Fruit fly (Drosophila melanogaster) whole organism, embryonic: ENCODE measurements around the gene Fbw5.
A peak's percentile ranks its signal among the peaks of the same experiment; 100 is the strongest.

Source experiments
- Abd-B ChIP-seq: fragments of 200-800 bp; sonication (Bioruptor generic); optimal IDR thresholded peaks from 2 replicates; lab custom pipeline; 2018; ENCODE audit warnings: missing biosample characterization, mild to moderate bottlenecking, missing genetic modification characterization, moderate library complexity
- Blimp-1 ChIP-seq: fragments of 200-800 bp; sonication (Bioruptor generic); optimal IDR thresholded peaks from 3 replicates; lab custom pipeline; 2018; ENCODE audit warnings: missing biosample characterization, missing genetic modification characterization, mild to moderate bottlenecking, moderate library complexity, missing genetic modification reagents
- BtbVII ChIP-seq: fragments of 200-800 bp; sonication (Bioruptor generic); optimal IDR thresholded peaks from 3 replicates; lab custom pipeline; 2017; ENCODE audit warnings: missing biosample characterization, mild to moderate bottlenecking, missing genetic modification characterization
- CG10366 ChIP-seq: fragments of 200-800 bp; sonication (Bioruptor generic); IDR thresholded peaks from 2 replicates; pipeline ENCODE4 v1.3.6; 2022; ENCODE audit warnings: missing biosample characterization, missing genetic modification characterization
- CG11247 ChIP-seq: fragments of 200-800 bp; sonication (Bioruptor generic); IDR thresholded peaks from 2 replicates; pipeline ENCODE4 v1.3.6; 2022; ENCODE audit warnings: missing biosample characterization, missing genetic modification characterization
- CG11456 ChIP-seq: fragments of 200-800 bp; sonication (Bioruptor generic); IDR thresholded peaks from 3 replicates; pipeline ENCODE4 v1.3.6; 2022; ENCODE audit warnings: missing biosample characterization, missing genetic modification characterization
- CG13424 ChIP-seq: fragments of 200-800 bp; sonication (Bioruptor generic); optimal IDR thresholded peaks from 2 replicates; lab custom pipeline; 2019; ENCODE audit warnings: missing biosample characterization, mild to moderate bottlenecking, missing genetic modification characterization, moderate library complexity
- CG15073 ChIP-seq: fragments of 200-800 bp; sonication (Bioruptor generic); optimal IDR thresholded peaks from 2 replicates; lab custom pipeline; 2016; ENCODE audit warnings: missing biosample characterization, missing genetic modification characterization
- CG15514 ChIP-seq: fragments of 200-800 bp; sonication (Bioruptor generic); optimal IDR thresholded peaks from 3 replicates; lab custom pipeline; 2017; ENCODE audit warnings: missing biosample characterization, missing genetic modification characterization, mild to moderate bottlenecking, moderate library complexity, missing genetic modification reagents
- CG1603 ChIP-seq: fragments of 200-800 bp; sonication (Bioruptor generic); optimal IDR thresholded peaks from 2 replicates; lab custom pipeline; 2019; ENCODE audit warnings: missing biosample characterization, mild to moderate bottlenecking, missing genetic modification characterization, moderate library complexity
- CG17328 ChIP-seq: fragments of 200-800 bp; sonication (Bioruptor generic); IDR thresholded peaks from 2 replicates; pipeline ENCODE4 v1.3.6; 2022; ENCODE audit warnings: missing biosample characterization, missing genetic modification characterization
- CG17802 ChIP-seq: fragments of 200-800 bp; sonication (Bioruptor generic); optimal IDR thresholded peaks from 2 replicates; lab custom pipeline; 2018; ENCODE audit warnings: missing biosample characterization, mild to moderate bottlenecking, missing genetic modification characterization, moderate library complexity
- CG17912 ChIP-seq: fragments of 200-800 bp; sonication (Bioruptor generic); optimal IDR thresholded peaks from 2 replicates; lab custom pipeline; 2018; ENCODE audit warnings: missing biosample characterization, mild to moderate bottlenecking, missing genetic modification characterization
- CG2120 ChIP-seq: fragments of 200-800 bp; sonication (Bioruptor generic); optimal IDR thresholded peaks from 3 replicates; lab custom pipeline; 2016; ENCODE audit warnings: missing biosample characterization, missing genetic modification characterization
- CG31365 ChIP-seq: fragments of 200-800 bp; sonication (Bioruptor generic); optimal IDR thresholded peaks from 2 replicates; lab custom pipeline; 2018; ENCODE audit warnings: missing biosample characterization, mild to moderate bottlenecking, missing genetic modification characterization
- CG8388 ChIP-seq: fragments of 200-800 bp; sonication (Bioruptor generic); optimal IDR thresholded peaks from 2 replicates; lab custom pipeline; 2019; ENCODE audit warnings: missing biosample characterization, mild to moderate bottlenecking, missing genetic modification characterization, moderate library complexity
- CG9215 ChIP-seq: fragments of 200-800 bp; sonication (Bioruptor generic); IDR thresholded peaks from 2 replicates; pipeline ENCODE4 v1.3.6; 2022; ENCODE audit warnings: missing biosample characterization, missing genetic modification characterization
- CG9727 ChIP-seq: fragments of 200-800 bp; sonication (Bioruptor generic); optimal IDR thresholded peaks from 3 replicates; lab custom pipeline; 2017; ENCODE audit warnings: missing biosample characterization, mild to moderate bottlenecking, missing genetic modification characterization
- CTCF ChIP-seq: fragments of 200-800 bp; sonication (Bioruptor generic); optimal IDR thresholded peaks from 2 replicates; lab custom pipeline; 2017; ENCODE audit warnings: missing biosample characterization, mild to moderate bottlenecking, missing genetic modification characterization, moderate library complexity
- Dbx ChIP-seq: fragments of 200-800 bp; sonication (Bioruptor generic); IDR thresholded peaks from 3 replicates; pipeline ENCODE4 v1.3.6; 2022; ENCODE audit warnings: missing biosample characterization, missing genetic modification characterization
- Elba2 ChIP-seq: fragments of 200-800 bp; sonication (Bioruptor generic); optimal IDR thresholded peaks from 3 replicates; lab custom pipeline; 2016; ENCODE audit warnings: missing biosample characterization, missing genetic modification characterization
- Ets97D ChIP-seq: fragments of 200-800 bp; sonication (Bioruptor generic); optimal IDR thresholded peaks from 3 replicates; lab custom pipeline; 2016; ENCODE audit warnings: missing biosample characterization, missing genetic modification characterization
- GATAe ChIP-seq: fragments of 200-800 bp; sonication (Bioruptor generic); conservative IDR thresholded peaks from 2 replicates; pipeline ENCODE4 v1.3.6; 2022; ENCODE audit warnings: missing biosample characterization, missing genetic modification characterization
- HLH3B ChIP-seq: fragments of 200-800 bp; sonication (Bioruptor generic); IDR thresholded peaks from 2 replicates; pipeline ENCODE4 v1.3.6; 2022; ENCODE audit warnings: missing biosample characterization, missing genetic modification characterization
- Hey ChIP-seq: fragments of 200-800 bp; sonication (Bioruptor generic); optimal IDR thresholded peaks from 3 replicates; lab custom pipeline; 2018; ENCODE audit warnings: missing biosample characterization, mild to moderate bottlenecking, missing genetic modification characterization
- Hmx ChIP-seq: fragments of 200-800 bp; sonication (Bioruptor generic); optimal IDR thresholded peaks from 2 replicates; lab custom pipeline; 2016; ENCODE audit warnings: missing biosample characterization, missing genetic modification characterization
- Hr3 ChIP-seq: fragments of 200-800 bp; sonication (Bioruptor generic); optimal IDR thresholded peaks from 3 replicates; lab custom pipeline; 2016; ENCODE audit warnings: missing biosample characterization, missing genetic modification characterization
- Mes4 ChIP-seq: fragments of 200-800 bp; sonication (Bioruptor generic); optimal IDR thresholded peaks from 2 replicates; lab custom pipeline; 2016; ENCODE audit warnings: missing biosample characterization, missing genetic modification characterization
- Sin3A ChIP-seq: fragments of >200 bp; optimal IDR thresholded peaks from 2 replicates; lab custom pipeline; 2018
- ab ChIP-seq: fragments of 200-800 bp; sonication (Bioruptor generic); optimal IDR thresholded peaks from 2 replicates; lab custom pipeline; 2016; ENCODE audit warnings: missing biosample characterization, missing genetic modification characterization
- bigmax ChIP-seq: fragments of 200-800 bp; sonication (Bioruptor generic); optimal IDR thresholded peaks from 2 replicates; lab custom pipeline; 2018; ENCODE audit warnings: missing biosample characterization, mild to moderate bottlenecking, missing genetic modification characterization
- bsh ChIP-seq, 2 experiments: fragments of 200-800 bp; sonication (Bioruptor generic); optimal IDR thresholded peaks; 2 replicates each; lab custom pipeline; 2017 to 2018; ENCODE audit warnings: mild to moderate bottlenecking in 2 of 2, missing biosample characterization in 2 of 2, missing genetic modification characterization in 2 of 2, moderate library complexity in 1 of 2
- danr ChIP-seq: fragments of 200-800 bp; sonication (Bioruptor generic); IDR thresholded peaks from 2 replicates; pipeline ENCODE4 v1.3.6; 2022; ENCODE audit warnings: missing biosample characterization, missing genetic modification characterization
- dmrt11E ChIP-seq: fragments of 200-800 bp; sonication (Bioruptor generic); optimal IDR thresholded peaks from 3 replicates; lab custom pipeline; 2018; ENCODE audit warnings: missing biosample characterization, mild to moderate bottlenecking, missing genetic modification characterization, moderate library complexity
- emc ChIP-seq: fragments of 200-800 bp; sonication (Bioruptor generic); optimal IDR thresholded peaks from 2 replicates; lab custom pipeline; 2016; ENCODE audit warnings: missing biosample characterization, missing genetic modification characterization
- gem ChIP-seq: fragments of 200-800 bp; sonication (Bioruptor generic); optimal IDR thresholded peaks from 2 replicates; lab custom pipeline; 2019; ENCODE audit warnings: missing biosample characterization, mild to moderate bottlenecking, missing genetic modification characterization, moderate library complexity
- hb ChIP-seq: fragments of 200-800 bp; sonication (Bioruptor generic); IDR thresholded peaks from 3 replicates; pipeline ENCODE4 v1.3.6; 2022; ENCODE audit warnings: missing biosample characterization, missing genetic modification characterization; ENCODE audit not compliant: partially characterized antibody
- ind ChIP-seq: fragments of 200-800 bp; sonication (Bioruptor generic); optimal IDR thresholded peaks from 3 replicates; lab custom pipeline; 2016; ENCODE audit warnings: missing biosample characterization, missing genetic modification characterization
- klu ChIP-seq: fragments of 200-800 bp; sonication (Bioruptor generic); IDR thresholded peaks from 2 replicates; pipeline ENCODE4 v1.3.6; 2022; ENCODE audit warnings: missing biosample characterization, missing genetic modification characterization
- luna ChIP-seq: fragments of 200-800 bp; sonication (Bioruptor generic); optimal IDR thresholded peaks from 2 replicates; lab custom pipeline; 2016; ENCODE audit warnings: missing biosample characterization, missing genetic modification characterization
- nau ChIP-seq: fragments of 200-800 bp; sonication (Bioruptor generic); optimal IDR thresholded peaks from 3 replicates; lab custom pipeline; 2017; ENCODE audit warnings: missing biosample characterization, mild to moderate bottlenecking, missing genetic modification characterization, missing genetic modification reagents
- prd ChIP-seq, 3 experiments: fragments of >200 bp in 2 of 3; fragments of 200-800 bp in 1 of 3; sonication (Bioruptor generic) in 1 of 3; optimal IDR thresholded peaks in 2 of 3; IDR thresholded peaks in 1 of 3; 2 replicates in 2 of 3; 3 replicates in 1 of 3; pipeline versions ENCODE4 v1.3.6 to Lab custom; 2017 to 2022; ENCODE audit warnings: missing biosample characterization in 1 of 3, missing genetic modification characterization in 1 of 3
- pros ChIP-seq: fragments of 200-800 bp; sonication (Bioruptor generic); optimal IDR thresholded peaks from 3 replicates; lab custom pipeline; 2019; ENCODE audit warnings: missing biosample characterization, mild to moderate bottlenecking, missing genetic modification characterization, moderate library complexity
- sd ChIP-seq: fragments of 200-800 bp; sonication (Bioruptor generic); optimal IDR thresholded peaks from 3 replicates; lab custom pipeline; 2018; ENCODE audit warnings: missing biosample characterization, mild to moderate bottlenecking, missing genetic modification characterization, moderate library complexity
- shn ChIP-seq: fragments of 200-800 bp; sonication (Bioruptor generic); optimal IDR thresholded peaks from 3 replicates; lab custom pipeline; 2016; ENCODE audit warnings: missing biosample characterization, missing genetic modification characterization
- stwl ChIP-seq: fragments of 200-800 bp; sonication (Bioruptor generic); optimal IDR thresholded peaks from 3 replicates; lab custom pipeline; 2018; ENCODE audit warnings: missing biosample characterization, mild to moderate bottlenecking, missing genetic modification characterization, moderate library complexity
- tin ChIP-seq: fragments of 200-800 bp; sonication (Bioruptor generic); optimal IDR thresholded peaks from 3 replicates; lab custom pipeline; 2016; ENCODE audit warnings: missing biosample characterization, missing genetic modification characterization
- twi ChIP-seq: fragments of 200-800 bp; optimal IDR thresholded peaks from 2 replicates; lab custom pipeline; 2019; ENCODE audit warnings: missing biosample characterization, mild to moderate bottlenecking, missing genetic modification characterization, moderate library complexity
- tx ChIP-seq: fragments of 200-800 bp; sonication (Bioruptor generic); optimal IDR thresholded peaks from 2 replicates; lab custom pipeline; 2016; ENCODE audit warnings: missing biosample characterization, missing genetic modification characterization
- vnd ChIP-seq: fragments of 200-800 bp; sonication (Bioruptor generic); IDR thresholded peaks from 3 replicates; pipeline ENCODE4 v1.3.6; 2022; ENCODE audit warnings: missing biosample characterization, missing genetic modification characterization; ENCODE audit not compliant: partially characterized antibody

The Fbw5 gene

DNA sequence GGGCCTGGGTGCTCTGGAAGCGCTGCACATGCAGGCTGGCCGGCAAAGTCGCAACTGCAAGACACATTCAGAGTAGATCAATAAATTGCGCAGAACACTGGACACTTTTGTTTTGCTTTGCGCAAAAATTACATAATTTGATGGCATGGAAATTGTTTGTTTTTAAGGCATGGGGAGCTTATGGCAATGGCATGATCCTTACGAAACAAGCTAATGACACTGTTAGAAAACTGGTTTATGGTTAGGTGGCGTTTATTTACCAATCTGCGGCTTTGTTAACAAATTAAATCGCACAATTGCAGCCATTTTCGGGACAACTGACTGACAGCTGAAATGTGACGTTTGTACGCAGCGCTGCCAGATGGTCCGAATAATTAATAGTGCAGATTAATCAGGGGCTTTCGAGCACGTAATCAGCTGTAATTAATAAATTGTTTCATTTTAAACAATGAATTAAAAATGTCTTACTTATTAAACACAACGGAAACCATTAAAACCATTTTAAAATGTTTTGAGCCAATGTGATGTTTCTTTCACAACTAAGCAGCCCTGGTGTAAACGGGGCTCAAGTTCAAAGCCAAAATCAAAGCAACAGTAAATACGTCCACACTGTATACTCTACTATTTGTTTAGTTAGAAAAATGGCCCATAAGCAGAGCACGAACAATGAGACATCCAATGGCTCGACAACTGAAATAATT is 3.2 kb downstream of the Fbw5 start, which contains the start of the genes ND-51 and CG13994 (continued):
- TF ChIP-seq hb, result no peak
- peak; percentile 84 for TF ChIP-seq ind
- peak; percentile 1 for TF ChIP-seq ab (GFP tag; lab: Kevin White, UChicago)
- no peak for TF ChIP-seq CG31365
- TF ChIP-seq CG9215 (GFP tag; lab: Robert Waterston, UW), result peak; percentile 75
- TF ChIP-seq Abd-B (GFP tag; lab: Kevin White, UChicago), result peak; percentile 94
- 0 out of 2 replicates have a peak, but pooled peaks have one; percentile 14 for TF ChIP-seq GATAe (GFP tag; lab: Robert Waterston, UW)
- TF ChIP-seq stwl (tag; lab: Kevin White, UChicago), result peak; percentile 94
- TF ChIP-seq twi (tag; lab: Kevin White, UChicago), result peak; percentile 63
- TF ChIP-seq CG17802, result peak; percentile 100
- TF ChIP-seq BtbVII (GFP tag; lab: Kevin White, UChicago), result peak; percentile 55
- TF ChIP-seq shn (GFP tag; lab: Kevin White, UChicago), result peak; percentile 76
- peak; percentile 66 for TF ChIP-seq CG11247 (GFP tag; lab: Robert Waterston, UW)
- peak; percentile 87 for TF ChIP-seq Sin3A (lab: Kevin White, UChicago)
- TF ChIP-seq CG15514 (GFP tag; lab: Kevin White, UChicago), result peak; percentile 84
- peak; percentile 74 for TF ChIP-seq Blimp-1 (GFP tag; lab: Kevin White, UChicago)
- TF ChIP-seq nau (GFP tag; lab: Kevin White, UChicago), result no peak
- TF ChIP-seq CTCF (GFP tag; lab: Kevin White, UChicago), result no peak
- peak; percentile 49 for TF ChIP-seq Hey (tag; lab: Kevin White, UChicago)
- TF ChIP-seq Elba2 (GFP tag; lab: Kevin White, UChicago), result peak; percentile 94
- TF ChIP-seq dmrt11E (tag; lab: Kevin White, UChicago), result peak; percentile 71
- TF ChIP-seq CG8388 (GFP tag; lab: Kevin White, UChicago), result peak; percentile 80
- peak; percentile 87 for TF ChIP-seq Dbx
- peak; percentile 83 for TF ChIP-seq CG9727 (GFP tag; lab: Kevin White, UChicago)
- no peak for TF ChIP-seq sd
- TF ChIP-seq Hmx (GFP tag; lab: Kevin White, UChicago), result peak; percentile 62
- TF ChIP-seq danr (GFP tag; lab: Robert Waterston, UW), result no peak
- peak; percentile 85 for TF ChIP-seq gem (tag; lab: Kevin White, UChicago)
- peak; percentile 77 for TF ChIP-seq CG10366
- peak; percentile 82 for TF ChIP-seq HLH3B (GFP tag; lab: Robert Waterston, UW)
- peak; percentile 93 for TF ChIP-seq Ets97D (GFP tag; lab: Kevin White, UChicago)
- TF ChIP-seq bsh (GFP tag; optimal IDR thresholded peaks at IDR 0.05; lab: Kevin White, UChicago), result peak; percentile 5 to 82
- no peak for TF ChIP-seq pros (GFP tag; lab: Kevin White, UChicago)
- TF ChIP-seq CG17328 (GFP tag; lab: Robert Waterston, UW), result peak; percentile 79
- TF ChIP-seq CG1603 (tag; lab: Kevin White, UChicago), result peak; percentile 85
- TF ChIP-seq prd (optimal IDR thresholded peaks at IDR 0.05; lab: Kevin White, UChicago), result no peak
- TF ChIP-seq prd (GFP tag; IDR thresholded peaks at IDR 0.05; lab: Robert Waterston, UW), result peak; percentile 86
- peak; percentile 85 for TF ChIP-seq tin
- TF ChIP-seq emc (GFP tag; lab: Kevin White, UChicago), result peak; percentile 60
- TF ChIP-seq bigmax (GFP tag; lab: Kevin White, UChicago), result no peak
- TF ChIP-seq Mes4 (GFP tag; lab: Kevin White, UChicago), result peak; percentile 80
- peak; percentile 82 for TF ChIP-seq CG13424 (tag; lab: Kevin White, UChicago)
- TF ChIP-seq CG2120 (GFP tag; lab: Kevin White, UChicago), result peak; percentile 90
- peak; percentile 78 for TF ChIP-seq Hr3 (GFP tag; lab: Kevin White, UChicago)
- no peak for TF ChIP-seq vnd (GFP tag; lab: Robert Waterston, UW)
- TF ChIP-seq luna (GFP tag; lab: Kevin White, UChicago), result peak; percentile 71
- no peak for TF ChIP-seq CG15073
- TF ChIP-seq CG11456 (GFP tag; lab: Robert Waterston, UW), result peak; percentile 86
- peak; percentile 75 for TF ChIP-seq CG17912 (GFP tag; lab: Kevin White, UChicago)
- peak; percentile 88 for TF ChIP-seq tx
- TF ChIP-seq klu (GFP tag; lab: Robert Waterston, UW), result peak; percentile 71
